Fruit fly (Drosophila melanogaster) whole organism: ENCODE measurements around the gene CG14410.

Experiments
- CG8478 ChIP-seq: fragments of >200 bp; optimal IDR thresholded peaks from 2 replicates; lab custom pipeline; 2018; ENCODE audit warnings: inconsistent platforms
- EcR ChIP-seq, 2 experiments: fragments of >200 bp; optimal IDR thresholded peaks; 2 replicates each; lab custom pipeline; 2017; ENCODE audit warnings: missing biosample characterization in 2 of 2, missing genetic modification characterization in 2 of 2, missing genetic modification reagents in 2 of 2
- pan ChIP-seq: fragments of >200 bp; optimal IDR thresholded peaks from 2 replicates; lab custom pipeline; 2017
- psq ChIP-seq: fragments of >200 bp; optimal IDR thresholded peaks from 2 replicates; lab custom pipeline; 2017
- usp ChIP-seq: fragments of >200 bp; optimal IDR thresholded peaks from 2 replicates; lab custom pipeline; 2017; ENCODE audit warnings: missing biosample characterization, missing genetic modification characterization, mixed read lengths

- TF ChIP-seq CG8478 (no peak), pan (lab: Kevin White, UChicago) (no peak), EcR (GFP tag; optimal IDR thresholded peaks at IDR 0.05; lab: Kevin White, UChicago) (no peak), psq (lab: Kevin White, UChicago) (no peak), usp (GFP tag; lab: Kevin White, UChicago) (no peak)
Observed at dm6 chrX:14839047-14839446, 2.5 kb downstream of the CG14410 start, which contains the start of the genes CG32590 and Flo2.
